Worm (Caenorhabditis elegans) whole organism, early embryonic: Measurements from ENCODE around the gene F41H10.3.

Experiments used
- aly-1 ChIP-seq: sonication (generic microtip); optimal IDR thresholded peaks from 2 replicates; lab custom pipeline; 2016; ENCODE audit warnings: missing genetic modification characterization, missing compliant biosample characterization
- ama-1 ChIP-seq: fragments of 150-350 bp; optimal IDR thresholded peaks from 2 replicates; lab custom pipeline; 2014
- ceh-13 ChIP-seq: fragments of 200-800 bp; sonication (Bioruptor generic); optimal IDR thresholded peaks from 2 replicates; lab custom pipeline; 2018; ENCODE audit warnings: mild to moderate bottlenecking, missing genetic modification characterization, missing compliant biosample characterization
- ets-7 ChIP-seq: sonication (generic microtip); optimal IDR thresholded peaks from 2 replicates; lab custom pipeline; 2016; ENCODE audit warnings: missing genotype, missing genetic modification characterization, missing compliant biosample characterization
- flt-1 ChIP-seq: fragments of 200-800 bp; sonication (Bioruptor generic); IDR thresholded peaks from 2 replicates; pipeline ENCODE4 v1.3.6; 2022; ENCODE audit warnings: missing genetic modification characterization, missing compliant biosample characterization
- hmbx-1 ChIP-seq: sonication (generic microtip); optimal IDR thresholded peaks from 2 replicates; lab custom pipeline; 2016; ENCODE audit warnings: mild to moderate bottlenecking, missing genetic modification characterization, missing compliant biosample characterization
- hmg-4 ChIP-seq: fragments of 200-800 bp; sonication (Bioruptor generic); optimal IDR thresholded peaks from 2 replicates; lab custom pipeline; 2018; ENCODE audit warnings: mild to moderate bottlenecking, missing genetic modification characterization, missing compliant biosample characterization
- hnd-1 ChIP-seq: sonication (generic microtip); optimal IDR thresholded peaks from 2 replicates; lab custom pipeline; 2016; ENCODE audit warnings: missing genetic modification characterization, missing compliant biosample characterization
- pes-1 ChIP-seq: fragments of 200-800 bp; sonication (Bioruptor generic); IDR thresholded peaks from 2 replicates; pipeline ENCODE4 v1.3.6; 2022; ENCODE audit warnings: missing genetic modification reagents, missing genetic modification characterization, missing compliant biosample characterization
- scrt-1 ChIP-seq: fragments of 200-800 bp; sonication (Bioruptor generic); IDR thresholded peaks from 2 replicates; pipeline ENCODE4 v1.3.6; 2022; ENCODE audit warnings: missing genetic modification characterization, missing compliant biosample characterization
- tra-4 ChIP-seq: sonication (generic microtip); optimal IDR thresholded peaks from 2 replicates; lab custom pipeline; 2017; ENCODE audit warnings: missing genetic modification characterization, missing compliant biosample characterization

ce11 chrIV:5381334-5381733, 11.7 kb downstream of the F41H10.3 start, which contains the start of gene F41H10.2:
- TF ChIP-seq ama-1 (lab: Kevin White, UChicago) (no peak), tra-4 (tag; lab: Kevin White, UChicago) (no peak), hmg-4 (GFP tag; lab: Kevin White, UChicago) (no peak), scrt-1 (GFP tag; lab: Robert Waterston, UW) (no peak), hnd-1 (tag; lab: Kevin White, UChicago) (no peak), aly-1 (tag; lab: Kevin White, UChicago) (no peak), flt-1 (GFP tag; lab: Robert Waterston, UW) (no peak), ets-7 (tag; lab: Kevin White, UChicago) (no peak), pes-1 (GFP tag; lab: Robert Waterston, UW) (no peak), hmbx-1 (tag; lab: Kevin White, UChicago) (no peak), ceh-13 (GFP tag; lab: Kevin White, UChicago) (no peak)
